Worm (Caenorhabditis elegans) whole organism, L1 larva: ENCODE results near the gene F56B3.2.

Source experiments
- ama-1 ChIP-seq: fragments of 150-350 bp; optimal IDR thresholded peaks from 2 replicates; lab custom pipeline; 2014
- fkh-10 ChIP-seq: sonication (generic microtip); optimal IDR thresholded peaks from 2 replicates; lab custom pipeline; 2017; ENCODE audit warnings: missing biosample characterization, missing genetic modification reagents, missing genetic modification characterization
- nhr-11 ChIP-seq: fragments of 150-350 bp; optimal IDR thresholded peaks from 2 replicates; lab custom pipeline; 2014; ENCODE audit warnings: missing biosample characterization, missing genetic modification characterization
- nhr-90 ChIP-seq: sonication (generic microtip); optimal IDR thresholded peaks from 2 replicates; lab custom pipeline; 2016; ENCODE audit warnings: mild to moderate bottlenecking, missing genetic modification characterization, missing compliant biosample characterization; ENCODE audit not compliant: poor library complexity
- pqm-1 ChIP-seq: sonication (generic microtip); optimal IDR thresholded peaks from 3 replicates; lab custom pipeline; 2017; ENCODE audit warnings: missing biosample characterization, missing genetic modification characterization

ce11 chrIV:817879-818278 lies 49.5 kb upstream of the F56B3.2 start:
- TF ChIP-seq ama-1 (lab: Kevin White, UChicago) (no peak), nhr-90 (no peak), pqm-1 (no peak), nhr-11 (tag; lab: Kevin White, UChicago) (no peak), fkh-10 (GFP tag; lab: Kevin White, UChicago) (no peak)
